Worm (Caenorhabditis elegans) whole organism, early embryonic: ENCODE results near the gene T24H7.8.

Experiments used
- ama-1 ChIP-seq: fragments of 150-350 bp; optimal IDR thresholded peaks from 2 replicates; lab custom pipeline; 2014
- ceh-13 ChIP-seq: fragments of 200-800 bp; sonication (Bioruptor generic); optimal IDR thresholded peaks from 2 replicates; lab custom pipeline; 2018; ENCODE audit warnings: mild to moderate bottlenecking, missing genetic modification characterization, missing compliant biosample characterization
- ceh-36 ChIP-seq: sonication (generic microtip); optimal IDR thresholded peaks from 2 replicates; lab custom pipeline; 2016; ENCODE audit warnings: missing genetic modification characterization, inconsistent platforms, missing compliant biosample characterization
- hmbx-1 ChIP-seq: sonication (generic microtip); optimal IDR thresholded peaks from 2 replicates; lab custom pipeline; 2016; ENCODE audit warnings: mild to moderate bottlenecking, missing genetic modification characterization, missing compliant biosample characterization
- hmg-4 ChIP-seq: fragments of 200-800 bp; sonication (Bioruptor generic); optimal IDR thresholded peaks from 2 replicates; lab custom pipeline; 2018; ENCODE audit warnings: mild to moderate bottlenecking, missing genetic modification characterization, missing compliant biosample characterization
- pes-1 ChIP-seq: fragments of 200-800 bp; sonication (Bioruptor generic); IDR thresholded peaks from 2 replicates; pipeline ENCODE4 v1.3.6; 2022; ENCODE audit warnings: missing genetic modification reagents, missing genetic modification characterization, missing compliant biosample characterization
- tbx-37 ChIP-seq: fragments of 200-800 bp; sonication (Bioruptor generic); conservative IDR thresholded peaks from 2 replicates; pipeline ENCODE4 v1.3.6; 2022; ENCODE audit warnings: missing genetic modification reagents, missing genetic modification characterization, missing compliant biosample characterization

- no peak for TF ChIP-seq ceh-36 (tag; lab: Kevin White, UChicago)
- no peak for TF ChIP-seq tbx-37
- no peak for TF ChIP-seq ama-1 (lab: Kevin White, UChicago)
- TF ChIP-seq hmg-4 = no peak
- no peak for TF ChIP-seq ceh-13
- TF ChIP-seq hmbx-1 (tag; lab: Kevin White, UChicago) = no peak
- no peak for TF ChIP-seq pes-1
These were observed 38.9 kb upstream of the T24H7.8 start, which contains the start of gene C30B5.17 for ce11 chrII:6202910-6203309.
